Fruit fly (Drosophila melanogaster): ENCODE results near the gene Uck.

Gene Uck

dm6 chr3R:24336622-24337021, 46.6 kb downstream of the Uck start, which contains the start of gene CG6432:
CG6432 (plus strand) TSS chr3R:24336922.
- TF ChIP-seq Myc (optimal IDR thresholded peaks at IDR 0.05), result no peak
- no peak for TF ChIP-seq psq (optimal IDR thresholded peaks at IDR 0.05)
- no peak for TF ChIP-seq ttk (optimal IDR thresholded peaks at IDR 0.05)
- no peak for TF ChIP-seq Sin3A (optimal IDR thresholded peaks at IDR 0.05)
- TF ChIP-seq insv (optimal IDR thresholded peaks at IDR 0.05), result no peak
- no peak for TF ChIP-seq h (optimal IDR thresholded peaks at IDR 0.05)

DNA sequence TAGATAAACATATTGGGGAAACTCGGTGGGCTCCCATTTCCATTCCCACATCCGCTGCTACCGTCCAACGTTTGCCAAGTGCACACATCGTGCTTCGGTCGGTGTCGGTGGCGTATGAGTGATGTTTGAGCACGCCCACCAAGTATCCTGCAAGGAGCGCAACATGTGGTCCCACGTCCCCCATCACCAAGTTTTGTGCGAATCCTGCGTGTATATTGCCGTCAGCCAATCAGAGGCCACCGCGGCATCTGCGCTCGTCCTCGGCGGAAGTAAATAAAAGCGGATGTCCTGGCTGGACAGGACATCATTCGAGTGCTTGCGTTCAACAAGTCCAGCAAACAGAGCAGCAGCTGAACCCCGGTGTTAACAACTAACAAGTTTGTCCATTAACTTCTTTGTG, 51.3 kb downstream of the Uck start, which contains the start of gene Ms:
Gene Ms (plus strand): TSS at position 301 of the 400 bp plus-strand sequence.
- TF ChIP-seq Sin3A (optimal IDR thresholded peaks at IDR 0.05) (no peak), insv (optimal IDR thresholded peaks at IDR 0.05) (no peak)

All from Kc167 (cell line).